Worm (Caenorhabditis elegans) whole organism, late embryonic: ENCODE results near the gene Y54E2A.4.

Experiments used
- K09A11.1 ChIP-seq: sonication (generic microtip); optimal IDR thresholded peaks from 2 replicates; lab custom pipeline; 2017; ENCODE audit warnings: antibody characterized with exemption, mild to moderate bottlenecking, missing genetic modification characterization, missing compliant biosample characterization; ENCODE audit not compliant: insufficient read depth
- ceh-34 ChIP-seq: sonication (generic microtip); optimal IDR thresholded peaks from 2 replicates; lab custom pipeline; 2016; ENCODE audit warnings: mild to moderate bottlenecking, missing genetic modification characterization, missing compliant biosample characterization
- elt-2 ChIP-seq: sonication (generic microtip); optimal IDR thresholded peaks from 2 replicates; lab custom pipeline; 2016; ENCODE audit warnings: missing genetic modification reagents, missing genetic modification characterization, missing compliant biosample characterization
- fkh-10 ChIP-seq: fragments of 150-350 bp; optimal IDR thresholded peaks from 2 replicates; lab custom pipeline; 2014; ENCODE audit warnings: missing biosample characterization, missing genetic modification reagents, missing genetic modification characterization
- hlh-15 ChIP-seq: sonication (generic microtip); optimal IDR thresholded peaks from 2 replicates; lab custom pipeline; 2016; ENCODE audit warnings: missing genetic modification characterization, missing compliant biosample characterization
- sox-4 ChIP-seq: sonication (generic microtip); optimal IDR thresholded peaks from 2 replicates; lab custom pipeline; 2017; ENCODE audit warnings: mild to moderate bottlenecking, missing genetic modification characterization, inconsistent platforms, missing compliant biosample characterization
- unc-42 ChIP-seq: sonication (generic microtip); optimal IDR thresholded peaks from 2 replicates; lab custom pipeline; 2016; ENCODE audit warnings: missing genotype, missing genetic modification characterization, missing compliant biosample characterization
- unc-86 ChIP-seq: sonication (generic microtip); optimal IDR thresholded peaks from 2 replicates; lab custom pipeline; 2016; ENCODE audit warnings: missing genetic modification characterization, missing compliant biosample characterization
- ztf-16 ChIP-seq: sonication (generic microtip); optimal IDR thresholded peaks from 2 replicates; lab custom pipeline; 2017; ENCODE audit warnings: missing genetic modification characterization, missing compliant biosample characterization

DNA sequence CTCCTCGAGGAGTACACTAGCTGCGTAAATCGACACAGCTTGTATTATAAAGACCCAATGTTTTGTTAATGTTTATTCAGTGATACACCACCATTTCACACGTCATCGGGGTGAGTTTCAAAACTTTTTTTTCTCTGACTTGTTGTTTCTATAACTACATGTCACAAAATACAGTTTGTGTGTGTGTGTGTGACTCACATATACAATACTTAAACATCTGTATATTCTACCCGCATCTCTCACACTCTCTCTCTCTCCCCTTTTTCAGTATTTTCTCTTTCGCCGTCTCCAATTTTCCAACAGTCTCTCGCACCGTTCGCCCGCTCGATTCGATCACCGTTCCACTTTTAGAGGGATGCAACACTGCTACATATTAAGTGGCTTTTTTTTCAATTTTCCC lies 57.0 kb downstream of the Y54E2A.4 start:
- TF ChIP-seq hlh-15 (tag; lab: Kevin White, UChicago) (no peak), sox-4 (tag; lab: Kevin White, UChicago) (no peak), elt-2 (no peak), K09A11.1 (tag; lab: Kevin White, UChicago) (no peak), unc-86 (tag; lab: Kevin White, UChicago) (no peak), fkh-10 (GFP tag; lab: Kevin White, UChicago) (no peak), ceh-34 (tag; lab: Kevin White, UChicago) (no peak), unc-42 (tag; lab: Kevin White, UChicago) (no peak), ztf-16 (tag; lab: Kevin White, UChicago) (no peak)
